Worm (Caenorhabditis elegans): ENCODE measurements around the gene srj-29.
A peak's percentile ranks its signal among the peaks of the same experiment; 100 is the strongest.

The srj-29 gene

DNA sequence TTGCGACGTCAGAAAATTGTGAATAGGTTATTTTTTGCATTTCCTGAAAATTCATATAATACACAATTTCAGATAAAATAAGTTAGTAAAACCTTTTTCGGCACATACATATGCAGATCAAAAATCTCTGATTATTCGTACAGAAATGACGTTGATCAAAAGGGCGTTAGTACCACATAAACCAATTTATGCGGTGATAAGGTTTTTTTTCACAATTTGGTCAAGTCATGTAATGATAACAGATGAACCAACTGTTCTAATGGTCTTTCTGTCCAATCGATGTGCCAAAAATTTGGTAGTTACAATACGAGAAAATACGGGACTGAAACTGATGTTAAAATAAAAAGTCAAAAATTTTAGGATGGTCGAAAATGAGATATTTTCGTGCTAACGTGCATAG lies 4.6 kb downstream of the srj-29 start:
- TF ChIP-seq ceh-32 (tag; optimal IDR thresholded peaks at IDR 0.05; ENCODE audit: poor library complexity) (no peak), cey-2 (tag; optimal IDR thresholded peaks at IDR 0.05; ENCODE audit: borderline replicate concordance, insufficient read depth) (no peak), nhr-28 (tag; optimal IDR thresholded peaks at IDR 0.05) (peak; percentile 84), unc-62 (GFP tag; optimal IDR thresholded peaks at IDR 0.05 in 1 of 2) (peak in 1 of 2 experiments; percentile 0), unc-62 (tag; optimal IDR thresholded peaks at IDR 0.05) (no peak), lir-3 (tag; optimal IDR thresholded peaks at IDR 0.05) (no peak), mdl-1 (tag; optimal IDR thresholded peaks at IDR 0.05) (no peak), aly-2 (tag; optimal IDR thresholded peaks at IDR 0.05) (no peak), php-3 (GFP tag; IDR thresholded peaks at IDR 0.05) (peak; percentile 68; the same call in 1 of the 2 replicates), lin-38 (GFP tag; IDR thresholded peaks at IDR 0.05) (no peak), dve-1 (tag; optimal IDR thresholded peaks at IDR 0.05; ENCODE audit: insufficient read depth) (peak; percentile 41), nhr-48 (tag; optimal IDR thresholded peaks at IDR 0.05) (peak; percentile 14), daf-16 (GFP tag; optimal IDR thresholded peaks at IDR 0.05) (no peak), daf-16 (tag; optimal IDR thresholded peaks at IDR 0.05) (peak; percentile 42), pqm-1 (tag; optimal IDR thresholded peaks at IDR 0.05) (peak; percentile 74), dmd-6 (GFP tag; IDR thresholded peaks at IDR 0.05) (peak; percentile 76), D1046.2 (GFP tag; IDR thresholded peaks at IDR 0.05) (no peak)

DNA sequence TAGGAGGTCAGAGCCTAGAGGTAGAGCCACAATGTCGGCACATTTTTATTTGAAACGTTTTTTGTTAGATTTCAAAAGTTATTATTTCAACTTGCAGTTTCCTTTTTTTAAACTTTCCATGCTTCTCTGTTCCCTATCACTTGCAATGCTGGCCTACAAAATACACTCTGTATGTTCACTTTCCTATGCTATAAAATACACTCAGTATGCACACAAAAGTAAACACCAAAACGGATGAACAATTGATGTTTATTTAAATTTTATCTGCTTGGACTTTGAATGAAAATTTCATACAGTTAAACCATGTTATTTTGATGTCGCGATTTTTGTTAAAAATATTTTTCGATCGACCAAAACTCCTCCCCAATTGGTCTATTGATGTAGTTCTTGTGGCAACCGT lies 5.2 kb downstream of the srj-29 start:
- TF ChIP-seq nhr-28 (tag; optimal IDR thresholded peaks at IDR 0.05) = peak; percentile 87
- TF ChIP-seq dve-1 (tag; optimal IDR thresholded peaks at IDR 0.05; ENCODE audit: insufficient read depth) = peak; percentile 27
- TF ChIP-seq ztf-7 (tag; optimal IDR thresholded peaks at IDR 0.05) = no peak
- no peak for TF ChIP-seq pha-4 (GFP tag; IDR thresholded peaks at IDR 0.05)
- TF ChIP-seq pha-4 (tag; optimal IDR thresholded peaks at IDR 0.05) = peak; percentile 7
- no peak for TF ChIP-seq daf-16 (GFP tag; optimal IDR thresholded peaks at IDR 0.05)
- peak; percentile 86 for TF ChIP-seq daf-16 (tag; optimal IDR thresholded peaks at IDR 0.05)
- TF ChIP-seq php-3 (GFP tag; IDR thresholded peaks at IDR 0.05) = 0 out of 2 replicates have a peak, but pooled peaks have one; percentile 27

DNA sequence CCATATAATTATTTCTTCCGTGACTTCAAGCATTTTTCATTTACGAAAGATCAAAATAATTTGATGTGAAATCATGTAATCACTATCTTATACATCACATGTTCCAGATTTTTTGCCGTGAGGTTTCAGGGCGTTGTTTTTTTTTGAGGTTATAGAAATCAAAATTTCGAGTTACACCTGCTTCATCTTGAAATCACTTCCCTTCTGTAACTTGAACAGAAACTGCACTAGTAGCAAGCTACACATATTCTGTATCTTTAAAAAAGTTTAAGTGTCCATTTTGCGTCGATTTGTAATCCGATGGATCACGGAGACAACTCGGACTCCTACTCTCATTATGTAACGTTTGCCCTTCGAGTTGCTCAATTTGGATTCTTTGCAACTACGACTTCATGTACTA lies 15.2 kb downstream of the srj-29 start, which contains the start of gene F22B8.3:
Gene F22B8.3, plus strand, starts transcription at position 301 of the 400 bp plus-strand sequence.
- TF ChIP-seq nhr-41 (GFP tag; IDR thresholded peaks at IDR 0.05) (no peak), unc-62 (GFP tag; optimal IDR thresholded peaks at IDR 0.05 in 1 of 2) (peak in 1 of 2 experiments; percentile 48), unc-62 (tag; optimal IDR thresholded peaks at IDR 0.05) (no peak), F37D6.2 (tag; optimal IDR thresholded peaks at IDR 0.05) (no peak)

DNA sequence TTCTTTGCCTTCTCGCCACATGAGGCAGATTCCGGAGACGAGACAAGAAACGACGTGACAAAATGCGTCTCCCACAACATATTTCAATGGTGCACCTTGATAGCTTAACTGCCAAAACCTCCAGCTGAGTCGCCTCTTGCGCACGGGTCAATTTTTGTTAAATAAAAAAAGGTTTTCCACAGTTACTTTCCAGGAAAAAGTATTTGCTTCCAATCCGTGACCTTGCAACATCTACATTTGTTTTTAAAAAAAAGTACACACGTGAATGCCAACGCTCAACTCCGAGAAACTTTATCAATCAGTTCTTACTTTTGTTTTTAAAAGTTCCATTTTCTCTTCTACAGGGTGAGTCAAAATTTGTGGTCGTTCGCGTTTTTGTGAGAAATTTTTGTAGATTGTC lies 18.8 kb downstream of the srj-29 start, which contains the start of gene F22B8.7:
Gene F22B8.7, plus strand, starts transcription at position 301 of the 400 bp plus-strand sequence.
- TF ChIP-seq php-3 (GFP tag; IDR thresholded peaks at IDR 0.05) (no peak), nhr-111 (GFP tag; optimal IDR thresholded peaks at IDR 0.05) (no peak), zip-11 (GFP tag; IDR thresholded peaks at IDR 0.05) (no peak), saeg-2 (GFP tag; IDR thresholded peaks at IDR 0.05) (no peak), mxl-2 (GFP tag; conservative IDR thresholded peaks at IDR 0.05) (no peak)

DNA sequence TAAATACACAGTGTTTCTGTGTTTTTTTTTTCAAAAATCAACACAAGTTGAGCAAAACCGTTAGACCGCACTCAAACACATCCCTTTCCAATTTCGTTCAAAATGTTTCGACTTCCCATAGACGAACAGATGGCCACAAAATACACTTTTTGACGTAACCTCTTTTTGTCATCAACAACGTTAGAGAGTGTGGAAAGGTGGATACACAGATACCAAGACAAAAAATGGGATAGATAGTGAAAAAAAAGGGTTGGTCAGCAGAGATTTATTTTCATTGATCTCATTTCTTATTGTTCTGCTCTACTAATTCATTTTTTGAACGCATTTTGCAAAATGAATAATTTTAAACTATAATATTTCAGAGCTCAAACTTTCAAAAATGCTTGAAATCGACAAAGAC lies 19.4 kb downstream of the srj-29 start:
- TF ChIP-seq dve-1 (tag; optimal IDR thresholded peaks at IDR 0.05; ENCODE audit: insufficient read depth) (peak; percentile 11), ama-1 (optimal IDR thresholded peaks at IDR 0.05) (no peak), pqm-1 (tag; optimal IDR thresholded peaks at IDR 0.05) (no peak), ceh-28 (tag; optimal IDR thresholded peaks at IDR 0.05) (no peak), zag-1 (tag; optimal IDR thresholded peaks at IDR 0.05) (no peak), aly-2 (tag; optimal IDR thresholded peaks at IDR 0.05) (no peak), daf-19 (GFP tag; conservative IDR thresholded peaks at IDR 0.05) (no peak), nhr-237 (tag; optimal IDR thresholded peaks at IDR 0.05) (no peak), egl-27 (tag; optimal IDR thresholded peaks at IDR 0.05) (no peak), nhr-28 (tag; optimal IDR thresholded peaks at IDR 0.05) (peak; percentile 97), lim-7 (GFP tag; IDR thresholded peaks at IDR 0.05) (no peak), daf-12 (tag; optimal IDR thresholded peaks at IDR 0.05) (no peak), fkh-10 (GFP tag; optimal IDR thresholded peaks at IDR 0.05) (no peak), unc-62 (GFP tag; optimal IDR thresholded peaks at IDR 0.05 in 1 of 2) (peak in 1 of 2 experiments; percentile 94), unc-62 (tag; optimal IDR thresholded peaks at IDR 0.05) (no peak), arid-1 (GFP tag; conservative IDR thresholded peaks at IDR 0.05) (no peak), hlh-30 (tag; optimal IDR thresholded peaks at IDR 0.05; ENCODE audit: insufficient read depth) (no peak), daf-16 (GFP tag; optimal IDR thresholded peaks at IDR 0.05) (no peak), daf-16 (tag; optimal IDR thresholded peaks at IDR 0.05) (peak; percentile 66), duxl-1 (tag; optimal IDR thresholded peaks at IDR 0.05; ENCODE audit: poor library complexity) (no peak), F26F4.8 (GFP tag; conservative IDR thresholded peaks at IDR 0.05) (no peak), fos-1 (tag; optimal IDR thresholded peaks at IDR 0.05) (no peak), madf-9 (GFP tag; conservative IDR thresholded peaks at IDR 0.05) (no peak), dmd-8 (GFP tag; IDR thresholded peaks at IDR 0.05) (no peak), tra-1 (GFP tag; IDR thresholded peaks at IDR 0.05) (no peak)
